Worm (Caenorhabditis elegans) whole organism, L3 larva: ENCODE results near the gene mtl-2.

Experiments used
- nhr-43 ChIP-seq: sonication (generic microtip); optimal IDR thresholded peaks from 2 replicates; lab custom pipeline; 2016; ENCODE audit warnings: mild to moderate bottlenecking, missing genetic modification characterization, missing compliant biosample characterization; ENCODE audit not compliant: poor library complexity, severe bottlenecking
- unc-62 ChIP-seq: fragments of 150-350 bp; sonication (generic microtip); optimal IDR thresholded peaks from 4 replicates; lab custom pipeline; 2014; ENCODE audit warnings: missing biosample characterization, missing genetic modification reagents, missing genetic modification characterization

ce11 chrV:14006819-14007218 lies 11.7 kb downstream of the mtl-2 start:
- TF ChIP-seq unc-62 (GFP tag; lab: Kevin White, UChicago) (no peak), nhr-43 (tag; lab: Kevin White, UChicago) (no peak)
